Fruit fly (Drosophila melanogaster): ENCODE results near the gene Lk.

The Lk gene

DNA sequence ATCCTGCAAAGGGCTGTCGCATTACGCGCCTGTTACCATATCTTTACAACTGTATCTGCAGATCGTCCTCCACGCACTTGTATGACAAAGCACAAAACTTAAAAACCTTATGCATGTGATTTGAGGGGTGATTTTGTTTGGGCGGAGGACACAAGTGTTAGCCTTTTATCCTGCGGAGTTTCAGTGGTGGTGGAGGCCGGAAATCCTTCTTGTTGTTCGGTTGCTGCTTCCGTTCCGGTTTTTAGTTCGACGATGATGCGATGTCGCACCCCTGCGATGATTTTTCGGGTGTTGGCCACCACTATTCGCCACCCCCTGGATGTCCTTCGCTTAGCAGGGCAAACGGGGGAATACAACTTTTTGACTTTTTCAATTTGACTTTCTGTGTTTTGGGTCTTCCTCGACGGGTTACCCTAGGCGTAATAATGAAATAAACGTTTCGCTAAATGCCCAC is 4.6 kb upstream of the Lk start:
- no peak for TF ChIP-seq noc (tag; optimal IDR thresholded peaks at IDR 0.05)

DNA sequence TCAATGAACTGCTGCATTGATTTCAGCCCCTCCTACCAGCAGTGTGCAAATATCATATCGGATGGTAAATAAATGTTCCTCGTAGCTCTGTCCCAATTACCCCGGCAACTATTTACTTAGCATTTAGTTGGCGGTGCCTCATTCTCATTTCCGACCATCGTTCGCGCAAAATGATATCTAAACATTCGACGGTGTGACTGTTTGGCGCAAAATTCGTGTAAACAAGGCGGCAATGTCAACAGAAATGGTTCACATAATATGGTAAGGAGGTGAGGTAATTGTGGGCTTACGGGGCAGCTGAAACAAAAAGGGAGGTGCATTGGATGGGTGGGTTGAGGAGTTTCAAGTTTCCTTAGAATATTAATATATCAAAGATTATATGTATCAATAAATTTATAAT is 3.8 kb upstream of the Lk start:
- no peak for TF ChIP-seq noc (tag; optimal IDR thresholded peaks at IDR 0.05)

DNA sequence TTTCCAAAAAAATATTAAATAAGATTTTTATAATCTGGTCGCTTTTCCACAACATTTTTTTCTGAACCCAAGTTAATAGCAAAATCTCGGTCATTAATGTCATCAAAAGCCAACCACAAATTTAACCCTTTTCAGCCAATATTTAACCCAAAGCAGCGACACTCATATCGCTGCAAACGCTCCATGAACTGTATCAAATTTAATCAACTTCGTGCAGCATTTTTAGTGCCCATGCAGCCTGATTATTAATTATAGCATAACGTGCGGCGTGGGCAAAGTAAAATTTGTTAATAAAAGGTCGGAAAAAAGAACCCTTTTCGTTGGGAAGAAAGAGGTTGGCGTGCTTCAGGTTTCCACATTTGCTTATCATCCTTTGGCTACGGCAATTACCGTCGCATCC is 2.9 kb upstream of the Lk start:
- no peak for TF ChIP-seq noc (tag; optimal IDR thresholded peaks at IDR 0.05)

DNA sequence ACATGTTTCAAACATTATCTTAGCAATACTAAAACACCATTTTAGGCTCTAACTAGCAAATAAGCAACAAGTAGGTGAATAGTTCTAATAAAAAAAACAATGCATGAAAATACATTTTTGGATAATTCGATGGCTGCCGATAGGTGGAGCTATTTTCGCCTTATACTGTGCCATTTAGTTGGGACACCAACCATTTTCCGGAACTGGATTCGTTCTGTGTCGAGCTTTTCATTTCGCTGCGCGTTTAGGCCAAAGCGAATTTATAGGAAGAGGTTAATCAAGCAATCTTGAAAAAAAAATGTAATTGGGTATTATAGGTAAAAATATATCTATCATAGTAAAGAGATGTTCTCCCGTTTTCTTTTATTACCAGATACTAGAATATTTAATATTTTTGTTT is 2.1 kb upstream of the Lk start:
- no peak for TF ChIP-seq noc (tag; optimal IDR thresholded peaks at IDR 0.05)

DNA sequence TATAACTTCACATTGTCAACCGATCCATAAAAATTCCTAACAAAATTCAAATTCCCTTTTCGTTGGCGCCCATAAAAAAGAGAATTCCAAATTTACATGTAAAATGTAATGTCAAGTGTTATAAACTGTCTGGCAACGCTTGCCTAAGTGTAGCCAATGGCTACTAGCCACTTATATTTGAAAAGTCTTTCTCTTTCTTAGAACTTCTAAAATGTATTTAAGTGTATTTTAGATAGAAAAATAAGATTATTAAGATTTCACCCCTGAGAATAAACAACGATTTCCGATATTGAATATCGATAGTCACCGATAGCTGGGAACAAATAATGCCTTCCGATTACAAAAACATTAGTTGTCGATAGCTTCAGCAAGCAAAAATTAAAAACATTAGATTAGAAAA is 905 bp downstream of the Lk start, which contains the start of gene CG34039:
Gene CG34039 (plus strand): TSS at position 342 of the 400 bp plus-strand sequence.
- no peak for TF ChIP-seq noc (tag; optimal IDR thresholded peaks at IDR 0.05)

DNA sequence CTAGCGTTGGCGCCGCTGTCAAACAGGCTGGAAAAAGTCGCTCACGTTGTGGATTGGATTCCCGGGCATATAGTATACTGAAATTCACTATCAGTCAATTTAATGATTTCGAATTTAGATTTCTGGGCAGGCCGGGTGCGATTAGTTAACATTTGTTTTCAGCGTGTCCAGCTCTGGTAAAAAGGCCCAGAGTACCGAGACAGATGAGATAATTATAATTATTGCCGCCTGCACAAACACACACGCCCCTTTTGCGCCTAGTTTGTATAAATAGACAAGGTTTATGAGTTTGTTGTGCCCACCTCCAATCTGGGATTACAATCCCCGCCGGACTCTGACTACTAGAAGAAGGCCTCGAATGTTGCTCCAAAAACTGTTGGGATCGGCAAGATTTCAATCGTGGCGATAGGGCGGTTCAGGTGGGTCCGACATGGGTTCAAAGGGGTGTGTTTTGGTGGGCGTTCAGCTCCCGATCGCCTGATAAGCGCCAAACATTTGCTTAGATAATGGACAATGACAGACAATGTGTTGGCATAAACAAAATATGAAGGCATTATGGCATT is 1.5 kb downstream of the Lk start:
- TF ChIP-seq noc (tag; optimal IDR thresholded peaks at IDR 0.05) = peak; percentile 16

DNA sequence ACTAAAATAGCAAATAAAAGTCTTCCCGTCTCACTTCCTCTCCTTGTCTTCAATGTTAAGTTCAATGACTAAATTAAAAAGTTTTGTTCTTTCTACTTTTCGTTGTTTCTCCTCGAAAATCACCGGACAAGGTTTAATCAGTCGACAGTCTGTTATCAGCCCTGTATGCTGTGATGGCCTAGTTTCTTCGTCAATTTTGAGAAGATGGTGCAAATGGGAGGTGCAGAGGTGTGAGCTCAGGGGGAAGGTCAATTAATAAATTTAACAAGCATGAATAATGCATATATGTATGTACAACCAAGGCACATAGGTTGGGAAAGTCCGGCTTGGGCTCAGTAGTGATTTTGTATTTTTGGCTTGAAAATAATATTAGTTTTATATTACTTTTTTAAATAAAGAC is 2.5 kb downstream of the Lk start:
- peak; percentile 67 for TF ChIP-seq noc (tag; optimal IDR thresholded peaks at IDR 0.05)

DNA sequence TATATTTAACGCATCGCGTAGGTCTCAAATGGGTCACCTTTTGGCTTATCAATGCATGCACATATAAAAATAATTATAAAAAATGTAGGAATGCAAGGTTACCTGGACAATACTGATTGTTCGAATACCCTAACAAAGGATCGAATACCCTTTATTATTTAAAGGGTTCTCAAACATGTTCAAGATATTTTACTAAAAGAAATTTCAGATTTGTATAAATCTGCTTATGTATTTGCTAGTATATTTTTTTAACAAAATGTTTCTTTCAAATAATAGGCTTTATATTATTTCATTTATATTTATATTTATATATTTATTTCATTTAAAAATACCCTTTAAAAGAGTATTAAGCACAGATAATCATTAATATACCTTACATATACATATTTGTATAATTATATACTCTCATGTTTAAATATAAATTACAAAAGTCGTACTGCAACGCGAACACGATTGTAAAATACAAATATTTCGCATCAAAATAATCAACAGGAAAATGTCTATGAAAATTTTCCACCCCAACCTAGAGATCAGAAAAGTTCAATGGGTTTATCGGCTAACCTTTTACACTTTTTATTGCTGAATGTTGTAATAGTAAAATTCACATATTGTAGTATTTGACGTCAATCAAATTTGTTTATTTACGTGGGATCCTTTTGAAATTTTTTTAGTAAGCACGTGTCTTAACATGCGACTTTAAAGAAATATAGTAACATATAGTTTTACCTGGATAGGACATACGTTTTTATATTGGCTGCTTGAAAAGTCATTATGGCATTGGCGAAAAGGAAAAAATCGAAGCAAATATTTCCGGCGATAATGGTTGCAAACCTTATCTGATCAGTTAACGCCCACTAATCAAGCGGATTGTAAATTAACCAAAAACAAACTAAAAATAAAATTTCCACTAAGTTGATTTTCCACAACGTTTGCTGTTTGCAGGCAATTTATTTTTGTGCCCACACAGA is 3.5 kb downstream of the Lk start:
- TF ChIP-seq noc (tag; optimal IDR thresholded peaks at IDR 0.05) = no peak

DNA sequence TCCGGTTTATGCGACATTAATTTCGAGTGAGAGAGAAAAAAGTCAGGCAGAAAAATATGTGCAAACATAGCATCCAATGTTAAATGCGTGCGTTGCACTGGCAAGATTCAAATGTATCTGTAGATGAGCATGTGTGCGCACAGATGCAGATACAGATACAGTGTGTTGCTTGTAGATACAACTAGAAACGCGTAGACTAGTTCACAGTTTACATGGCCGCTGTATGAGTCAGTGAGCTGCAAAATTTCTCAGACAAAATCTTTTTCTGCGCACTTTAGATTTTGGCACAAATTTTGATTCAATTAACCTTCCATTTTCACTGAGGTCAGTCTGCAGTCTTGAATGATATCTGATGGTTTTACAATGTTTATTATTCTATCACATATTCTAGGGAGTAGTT is 4.4 kb downstream of the Lk start:
- TF ChIP-seq noc (tag; optimal IDR thresholded peaks at IDR 0.05) = no peak

DNA sequence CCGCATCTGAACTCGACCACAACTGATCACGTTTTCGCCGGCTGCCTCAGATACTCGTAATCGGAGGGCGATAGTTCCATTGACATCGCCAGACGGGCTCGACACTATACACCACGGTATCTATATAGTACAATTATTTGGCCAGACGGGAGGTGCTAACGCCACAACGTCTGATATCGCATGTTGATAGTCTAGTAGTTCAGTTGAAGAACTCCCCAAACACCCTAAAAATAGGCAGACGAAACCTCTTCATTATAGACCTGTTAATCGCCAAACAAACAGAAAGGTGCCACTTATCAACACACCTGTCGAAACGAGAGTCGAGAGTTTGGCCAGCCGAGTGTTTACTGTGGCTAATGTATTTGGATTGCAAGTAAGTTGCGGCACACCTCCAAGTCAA is 5.5 kb downstream of the Lk start:
- TF ChIP-seq noc (tag; optimal IDR thresholded peaks at IDR 0.05) = peak; percentile 28

DNA sequence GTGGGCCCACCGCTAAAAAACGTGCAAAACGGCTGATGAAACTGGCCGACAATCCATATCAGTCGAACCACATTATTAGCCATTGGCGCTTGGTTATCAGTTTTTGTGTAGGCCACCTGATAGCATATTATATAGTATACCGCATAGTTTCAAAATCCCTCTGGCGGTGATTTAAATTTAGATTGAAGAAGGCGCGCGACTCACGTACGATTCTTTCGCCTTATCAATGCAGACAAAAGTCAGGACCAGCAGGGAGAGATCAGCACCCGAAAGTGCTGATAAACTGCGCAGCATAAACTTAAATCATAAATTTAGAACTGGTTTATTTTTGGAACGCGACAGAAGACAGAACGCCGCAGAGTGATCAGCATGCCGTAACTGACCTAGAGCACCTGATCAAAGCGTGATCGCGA is 6.7 kb downstream of the Lk start:
- peak; percentile 84 for TF ChIP-seq noc (tag; optimal IDR thresholded peaks at IDR 0.05)

DNA sequence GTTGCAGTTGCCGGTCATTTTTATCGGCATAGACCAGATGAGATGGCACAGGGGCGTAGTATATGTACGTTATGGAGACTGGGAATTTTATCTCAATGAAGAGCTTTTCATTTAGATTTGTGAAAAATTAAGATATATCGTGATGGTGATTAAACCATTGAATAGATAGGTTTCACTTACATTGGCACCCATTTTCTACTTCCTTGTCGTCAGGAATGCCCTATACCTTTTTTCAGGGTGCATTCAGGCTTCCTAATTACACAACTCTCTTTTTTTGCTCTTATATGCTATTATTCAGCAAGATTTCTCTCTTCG is 7.7 kb downstream of the Lk start:
- no peak for TF ChIP-seq noc (tag; optimal IDR thresholded peaks at IDR 0.05)

DNA sequence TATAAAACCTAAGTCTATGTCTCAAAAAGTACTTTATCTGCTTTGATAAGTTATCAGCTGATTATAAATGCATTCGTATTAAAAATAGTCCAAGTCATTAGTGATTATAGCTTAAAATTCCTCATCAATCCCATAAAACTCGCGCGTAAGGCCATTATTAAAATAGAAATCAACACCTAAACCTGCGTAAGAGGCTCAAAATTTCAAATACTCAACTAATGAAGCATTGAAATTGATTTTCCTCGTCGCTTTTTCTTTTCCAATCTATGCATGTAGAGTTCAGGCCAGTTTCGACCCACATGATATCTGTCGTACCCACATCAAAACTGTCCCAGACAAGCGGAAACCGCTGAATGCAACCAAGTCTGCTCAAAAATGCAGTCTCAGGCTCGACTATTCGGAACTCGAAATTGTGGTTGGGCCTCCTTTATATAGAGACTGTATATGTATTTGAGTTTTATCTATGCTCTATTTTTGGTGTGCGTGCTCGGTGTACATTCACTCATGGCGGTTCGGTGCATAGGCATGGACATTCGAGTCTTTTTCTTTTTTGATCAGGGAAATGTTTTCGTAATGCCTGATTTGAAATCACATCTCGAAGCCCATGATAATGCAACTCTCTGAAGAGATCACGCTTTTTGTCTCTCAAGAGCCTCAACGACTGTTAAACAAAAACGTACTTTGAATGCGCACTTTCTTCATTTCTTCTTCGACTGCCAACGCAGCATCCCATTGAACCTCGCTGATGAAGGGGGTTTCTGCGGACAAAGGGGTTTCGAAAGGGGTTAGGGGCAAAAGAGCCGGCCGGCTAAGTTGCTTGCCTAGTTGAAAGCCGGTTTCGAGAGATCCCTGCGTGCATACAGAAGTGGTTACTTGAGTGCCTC is 8.3 kb downstream of the Lk start:
- TF ChIP-seq noc (tag; optimal IDR thresholded peaks at IDR 0.05) = no peak

DNA sequence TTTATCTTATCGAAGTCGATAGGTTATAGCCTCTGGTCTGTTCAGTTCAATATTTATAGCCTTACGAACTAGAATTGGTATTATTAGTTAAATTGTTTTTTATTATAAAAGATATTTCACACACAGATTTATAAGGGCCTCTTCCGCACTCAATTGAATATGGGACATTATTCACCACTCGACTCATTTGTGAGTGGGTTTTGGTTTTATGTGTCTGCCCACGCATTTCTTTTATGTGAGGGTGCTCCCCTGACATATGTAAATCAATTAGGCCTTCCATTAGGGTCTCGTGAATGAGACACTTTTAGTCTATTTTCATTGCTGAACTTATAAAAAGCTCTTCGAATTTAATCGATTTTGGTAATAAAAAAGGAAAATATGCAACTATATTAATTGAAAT is 8.9 kb downstream of the Lk start:
- no peak for TF ChIP-seq noc (tag; optimal IDR thresholded peaks at IDR 0.05)

DNA sequence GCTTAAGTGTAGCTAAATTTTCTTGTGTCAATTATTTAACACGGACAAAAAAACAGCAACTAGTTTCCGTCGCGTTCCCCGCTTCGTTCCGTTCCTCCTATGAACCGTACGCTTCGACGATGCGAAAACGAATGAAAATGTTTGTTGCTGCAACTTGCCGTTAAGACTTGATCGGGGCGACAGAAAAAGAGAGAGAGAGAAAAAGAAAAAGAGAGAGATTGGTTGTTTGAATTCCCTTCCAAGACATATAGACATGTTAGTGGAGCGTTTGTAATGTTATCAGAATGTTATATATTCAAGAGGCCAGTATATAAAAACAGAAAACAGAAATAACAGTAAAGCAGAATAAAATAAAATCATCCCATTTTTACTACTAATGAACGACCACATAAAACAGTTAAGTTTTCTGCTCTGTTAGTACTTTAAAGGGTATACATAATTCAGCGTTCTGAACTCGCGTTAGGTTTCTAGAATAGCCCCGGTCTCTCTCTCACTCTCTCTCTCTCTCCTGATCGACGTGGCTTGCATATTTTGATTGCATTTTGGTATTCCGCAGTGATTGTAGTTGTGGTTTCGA is 9.6 kb downstream of the Lk start, which contains the start of gene Gbs-70E:
Gene Gbs-70E (minus strand): TSS at position 137 of the 577 bp plus-strand sequence.
- peak; percentile 97 for TF ChIP-seq noc (tag; optimal IDR thresholded peaks at IDR 0.05)

DNA sequence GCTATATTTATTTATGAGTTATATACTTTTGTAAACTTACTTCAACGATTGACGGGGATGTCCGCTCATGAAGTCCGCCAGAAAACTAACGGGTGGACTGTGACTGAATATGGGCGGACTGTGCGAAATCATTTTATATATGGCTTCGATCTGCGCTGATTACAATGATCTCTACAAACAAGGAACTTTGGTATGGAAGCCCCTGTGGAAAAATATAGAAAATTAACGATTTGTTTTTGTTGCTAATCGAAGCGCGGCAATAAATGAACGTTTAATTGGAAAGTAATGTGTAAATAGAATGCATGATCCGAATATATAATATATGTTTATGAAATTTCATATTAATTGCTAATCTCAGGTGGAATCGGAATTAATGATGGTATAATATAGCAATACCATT is 10.6 kb downstream of the Lk start:
- TF ChIP-seq noc (tag; optimal IDR thresholded peaks at IDR 0.05) = no peak
